Fruit fly (Drosophila melanogaster) whole organism, embryonic: ENCODE data around the gene mRpL55.

ENCODE experiments used
- ATbp ChIP-seq: fragments of 200-800 bp; sonication (Bioruptor generic); optimal IDR thresholded peaks from 2 replicates; lab custom pipeline; 2017; ENCODE audit warnings: missing biosample characterization, mild to moderate bottlenecking, missing genetic modification characterization, missing genetic modification reagents
- Awh ChIP-seq: fragments of 200-800 bp; sonication (Bioruptor generic); IDR thresholded peaks from 2 replicates; pipeline ENCODE4, ENCODE4 v1.3.6; 2022; ENCODE audit warnings: missing biosample characterization, missing genetic modification characterization
- C15 ChIP-seq: fragments of 200-800 bp; sonication (Bioruptor generic); IDR thresholded peaks from 3 replicates; pipeline ENCODE4 v1.3.6; 2022; ENCODE audit warnings: missing biosample characterization, missing genetic modification characterization
- CG11247 ChIP-seq: fragments of 200-800 bp; sonication (Bioruptor generic); IDR thresholded peaks from 2 replicates; pipeline ENCODE4 v1.3.6; 2022; ENCODE audit warnings: missing biosample characterization, missing genetic modification characterization
- CG13287 ChIP-seq: fragments of 200-800 bp; sonication (Bioruptor generic); IDR thresholded peaks from 2 replicates; pipeline ENCODE4 v1.3.6; 2022; ENCODE audit warnings: missing biosample characterization, missing genetic modification characterization; ENCODE audit not compliant: partially characterized antibody
- CG13424 ChIP-seq: fragments of 200-800 bp; sonication (Bioruptor generic); optimal IDR thresholded peaks from 2 replicates; lab custom pipeline; 2019; ENCODE audit warnings: missing biosample characterization, mild to moderate bottlenecking, missing genetic modification characterization, moderate library complexity
- CG15696 ChIP-seq: fragments of 200-800 bp; sonication (Bioruptor generic); optimal IDR thresholded peaks from 2 replicates; lab custom pipeline; 2019; ENCODE audit warnings: missing biosample characterization, mild to moderate bottlenecking, missing genetic modification characterization, moderate library complexity
- CG1602 ChIP-seq: fragments of 200-800 bp; sonication (Bioruptor generic); optimal IDR thresholded peaks from 3 replicates; lab custom pipeline; 2016; ENCODE audit warnings: missing biosample characterization, missing genetic modification characterization
- CG17568 ChIP-seq: fragments of 200-800 bp; sonication (Bioruptor generic); optimal IDR thresholded peaks from 2 replicates; lab custom pipeline; 2018; ENCODE audit warnings: missing biosample characterization, mild to moderate bottlenecking, missing genetic modification characterization, moderate library complexity
- CG18764 ChIP-seq: fragments of 200-800 bp; sonication (Bioruptor generic); optimal IDR thresholded peaks from 3 replicates; lab custom pipeline; 2016; ENCODE audit warnings: missing biosample characterization, missing genetic modification characterization
- CG2875 ChIP-seq: fragments of 200-800 bp; sonication (Bioruptor generic); optimal IDR thresholded peaks from 2 replicates; lab custom pipeline; 2017; ENCODE audit warnings: missing biosample characterization, mild to moderate bottlenecking, missing genetic modification characterization, missing genetic modification reagents
- CG32772 ChIP-seq: fragments of 200-800 bp; sonication (Bioruptor generic); IDR thresholded peaks from 2 replicates; pipeline ENCODE4 v1.3.6; 2022; ENCODE audit warnings: missing biosample characterization, missing genetic modification characterization
- CG6175 ChIP-seq: fragments of 200-800 bp; sonication (Bioruptor generic); IDR thresholded peaks from 3 replicates; pipeline ENCODE4 v1.3.6; 2022; ENCODE audit warnings: missing biosample characterization, missing genetic modification characterization
- CG6791 ChIP-seq: fragments of 200-800 bp; sonication (Bioruptor generic); IDR thresholded peaks from 3 replicates; pipeline ENCODE4 v1.3.6; 2022; ENCODE audit warnings: missing biosample characterization, missing genetic modification characterization; ENCODE audit not compliant: partially characterized antibody
- CG9215 ChIP-seq: fragments of 200-800 bp; sonication (Bioruptor generic); IDR thresholded peaks from 2 replicates; pipeline ENCODE4 v1.3.6; 2022; ENCODE audit warnings: missing biosample characterization, missing genetic modification characterization
- CG9932 ChIP-seq: fragments of 200-800 bp; sonication (Bioruptor generic); IDR thresholded peaks from 2 replicates; pipeline ENCODE4 v1.3.6; 2022; ENCODE audit warnings: missing biosample characterization, missing genetic modification characterization
- CoRest ChIP-seq: fragments of 200-800 bp; sonication (Bioruptor generic); optimal IDR thresholded peaks from 3 replicates; lab custom pipeline; 2018; ENCODE audit warnings: missing biosample characterization, mild to moderate bottlenecking, missing genetic modification characterization, moderate library complexity
- Dad ChIP-seq: fragments of 200-800 bp; sonication (Bioruptor generic); optimal IDR thresholded peaks from 3 replicates; lab custom pipeline; 2016; ENCODE audit warnings: missing biosample characterization, missing genetic modification characterization
- Dll ChIP-seq: fragments of 200-800 bp; sonication (Bioruptor generic); IDR thresholded peaks from 4 replicates; pipeline ENCODE4 v1.3.6; 2022; ENCODE audit warnings: missing biosample characterization, missing genetic modification characterization; ENCODE audit not compliant: partially characterized antibody
- Fer2 ChIP-seq: fragments of 200-800 bp; sonication (Bioruptor generic); optimal IDR thresholded peaks from 2 replicates; lab custom pipeline; 2018; ENCODE audit warnings: missing biosample characterization, mild to moderate bottlenecking, missing genetic modification characterization, moderate library complexity
- H15 ChIP-seq: fragments of 200-800 bp; sonication (Bioruptor generic); IDR thresholded peaks from 3 replicates; pipeline ENCODE4 v1.3.6; 2022; ENCODE audit warnings: missing biosample characterization, missing genetic modification characterization
- H2.0 ChIP-seq: fragments of 200-800 bp; sonication (Bioruptor generic); IDR thresholded peaks from 2 replicates; pipeline ENCODE4 v1.3.6; 2022; ENCODE audit warnings: missing biosample characterization, missing genetic modification characterization
- HmgD ChIP-seq: fragments of 200-800 bp; sonication (Bioruptor generic); optimal IDR thresholded peaks from 3 replicates; lab custom pipeline; 2016; ENCODE audit warnings: missing biosample characterization, missing genetic modification characterization
- Hr3 ChIP-seq: fragments of 200-800 bp; sonication (Bioruptor generic); optimal IDR thresholded peaks from 3 replicates; lab custom pipeline; 2016; ENCODE audit warnings: missing biosample characterization, missing genetic modification characterization
- Hr78 ChIP-seq, 2 experiments: fragments of 200-800 bp in 1 of 2; fragments of >200 bp in 1 of 2; sonication (Bioruptor generic) in 1 of 2; optimal IDR thresholded peaks; 2 replicates each; lab custom pipeline; 2017 to 2019; ENCODE audit warnings: missing biosample characterization in 2 of 2, missing genetic modification characterization in 2 of 2, mild to moderate bottlenecking in 1 of 2, moderate library complexity in 1 of 2
- Hsf ChIP-seq: fragments of 200-800 bp; sonication (Bioruptor generic); optimal IDR thresholded peaks from 3 replicates; lab custom pipeline; 2016; ENCODE audit warnings: missing biosample characterization, missing genetic modification characterization
- Mes4 ChIP-seq: fragments of 200-800 bp; sonication (Bioruptor generic); optimal IDR thresholded peaks from 2 replicates; lab custom pipeline; 2016; ENCODE audit warnings: missing biosample characterization, missing genetic modification characterization
- NC2β ChIP-seq: fragments of 200-800 bp; sonication (Bioruptor generic); optimal IDR thresholded peaks from 2 replicates; lab custom pipeline; 2016; ENCODE audit warnings: missing biosample characterization, missing genetic modification characterization
- Nf-YB ChIP-seq: fragments of 200-800 bp; sonication (Bioruptor generic); optimal IDR thresholded peaks from 3 replicates; lab custom pipeline; 2019; ENCODE audit warnings: missing biosample characterization, mild to moderate bottlenecking, missing genetic modification characterization, moderate library complexity
- TFAM ChIP-seq: fragments of 200-800 bp; sonication (Bioruptor generic); optimal IDR thresholded peaks from 2 replicates; lab custom pipeline; 2017; ENCODE audit warnings: missing biosample characterization, missing genetic modification characterization, inconsistent platforms
- al ChIP-seq: fragments of 200-800 bp; sonication (Bioruptor generic); IDR thresholded peaks from 2 replicates; pipeline ENCODE4 v1.3.6; 2022; ENCODE audit warnings: missing biosample characterization, missing genetic modification characterization
- ato ChIP-seq: fragments of 200-800 bp; sonication (Bioruptor generic); IDR thresholded peaks from 2 replicates; pipeline ENCODE4 v1.3.6; 2022; ENCODE audit warnings: missing biosample characterization, missing genetic modification characterization; ENCODE audit not compliant: partially characterized antibody
- chinmo ChIP-seq: fragments of 200-800 bp; sonication (Bioruptor generic); IDR thresholded peaks from 4 replicates; pipeline ENCODE4 v1.3.6; 2022; ENCODE audit warnings: missing biosample characterization, missing genetic modification characterization; ENCODE audit not compliant: partially characterized antibody
- exex ChIP-seq: fragments of 200-800 bp; sonication (Bioruptor generic); optimal IDR thresholded peaks from 4 replicates; lab custom pipeline; 2018; ENCODE audit warnings: missing biosample characterization, mild to moderate bottlenecking, missing genetic modification characterization, moderate library complexity
- gce ChIP-seq: fragments of 200-800 bp; sonication (Bioruptor generic); IDR thresholded peaks from 3 replicates; pipeline ENCODE4 v1.3.6; 2022; ENCODE audit warnings: missing biosample characterization, missing genetic modification characterization
- ham ChIP-seq: fragments of 200-800 bp; sonication (Bioruptor generic); IDR thresholded peaks from 2 replicates; pipeline ENCODE4 v1.3.6; 2022; ENCODE audit warnings: missing biosample characterization, missing genetic modification characterization
- kay ChIP-seq: fragments of 200-800 bp; sonication (Bioruptor generic); optimal IDR thresholded peaks from 2 replicates; lab custom pipeline; 2016; ENCODE audit warnings: missing biosample characterization, missing genetic modification characterization
- ken ChIP-seq: fragments of 200-800 bp; sonication (Bioruptor generic); IDR thresholded peaks from 3 replicates; pipeline ENCODE4 v1.3.6; 2022; ENCODE audit warnings: missing biosample characterization, missing genetic modification characterization
- klu ChIP-seq: fragments of 200-800 bp; sonication (Bioruptor generic); IDR thresholded peaks from 2 replicates; pipeline ENCODE4 v1.3.6; 2022; ENCODE audit warnings: missing biosample characterization, missing genetic modification characterization
- onecut ChIP-seq: fragments of 200-800 bp; sonication (Bioruptor generic); IDR thresholded peaks from 2 replicates; pipeline ENCODE4 v1.3.6; 2022; ENCODE audit warnings: missing biosample characterization, missing genetic modification characterization
- pum ChIP-seq: fragments of 200-800 bp; sonication (Bioruptor generic); optimal IDR thresholded peaks from 2 replicates; lab custom pipeline; 2016; ENCODE audit warnings: missing biosample characterization, missing genetic modification characterization
- sim ChIP-seq: fragments of 200-800 bp; sonication (Bioruptor generic); IDR thresholded peaks from 2 replicates; pipeline ENCODE4 v1.3.6; 2022; ENCODE audit warnings: missing biosample characterization, missing genetic modification characterization
- sug ChIP-seq: fragments of 200-800 bp; optimal IDR thresholded peaks from 2 replicates; lab custom pipeline; 2019; ENCODE audit warnings: missing biosample characterization, mild to moderate bottlenecking, missing genetic modification characterization, moderate library complexity
- tio ChIP-seq: fragments of 200-800 bp; sonication (Bioruptor generic); optimal IDR thresholded peaks from 2 replicates; lab custom pipeline; 2017; ENCODE audit warnings: missing biosample characterization, missing genetic modification characterization, inconsistent platforms
- trem ChIP-seq: fragments of 200-800 bp; optimal IDR thresholded peaks from 3 replicates; lab custom pipeline; 2019; ENCODE audit warnings: missing biosample characterization, mild to moderate bottlenecking, missing genetic modification characterization, moderate library complexity
- wek ChIP-seq: fragments of 200-800 bp; sonication (Bioruptor generic); optimal IDR thresholded peaks from 3 replicates; lab custom pipeline; 2018; ENCODE audit warnings: missing biosample characterization, mild to moderate bottlenecking, missing genetic modification characterization, moderate library complexity

mRpL55 gene

DNA sequence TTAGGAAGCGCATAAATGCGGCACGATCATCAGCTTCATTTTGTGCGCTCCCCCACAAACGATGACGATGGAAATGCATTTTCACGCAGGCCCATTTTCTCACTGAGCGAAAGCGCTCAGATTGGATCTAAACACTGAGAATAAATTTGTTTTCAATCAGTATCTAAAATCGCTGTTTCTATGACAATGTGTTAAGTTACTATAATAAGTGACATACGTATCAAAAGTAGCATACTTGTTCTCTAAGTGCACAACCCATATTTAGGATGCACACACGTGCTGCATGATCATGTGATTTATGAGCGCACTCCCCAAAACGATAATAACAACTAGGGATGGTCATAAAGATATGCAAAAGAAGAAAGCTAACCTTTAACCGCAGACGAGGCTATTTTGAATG, 13.4 kb upstream of the mRpL55 start (continued):
- no peak for TF ChIP-seq H2.0 (GFP tag; lab: Robert Waterston, UW)
- TF ChIP-seq CG9215 (GFP tag; lab: Robert Waterston, UW) = no peak
- TF ChIP-seq tio (GFP tag; lab: Kevin White, UChicago) = no peak
- no peak for TF ChIP-seq CG17568 (GFP tag; lab: Kevin White, UChicago)
- no peak for TF ChIP-seq kay (GFP tag; lab: Kevin White, UChicago)
- peak; percentile 23 for TF ChIP-seq ATbp
- TF ChIP-seq CG13287 (GFP tag; lab: Robert Waterston, UW) = no peak
- no peak for TF ChIP-seq wek (GFP tag; lab: Kevin White, UChicago)
- TF ChIP-seq CG13424 (tag; lab: Kevin White, UChicago) = peak; percentile 31
- no peak for TF ChIP-seq CG11247
- no peak for TF ChIP-seq CG18764
- no peak for TF ChIP-seq sug
- 0 out of 3 replicates have a peak, but pooled peaks have one; percentile 22 for TF ChIP-seq gce
- no peak for TF ChIP-seq pum (GFP tag; lab: Kevin White, UChicago)
- TF ChIP-seq CG32772 (GFP tag; lab: Robert Waterston, UW) = no peak
- TF ChIP-seq exex (tag; lab: Kevin White, UChicago) = no peak
- TF ChIP-seq H15 = no peak
- peak; percentile 16 for TF ChIP-seq CG2875
- TF ChIP-seq Hr3 (GFP tag; lab: Kevin White, UChicago) = no peak
- peak in 1 of 2 experiments; percentile 10 for TF ChIP-seq Hr78 (GFP tag; optimal IDR thresholded peaks at IDR 0.05; lab: Kevin White, UChicago)
- 0 out of 3 replicates have a peak, but pooled peaks have one; percentile 36 for TF ChIP-seq ken (GFP tag; lab: Robert Waterston, UW)
- no peak for TF ChIP-seq ham (GFP tag; lab: Robert Waterston, UW)
- no peak for TF ChIP-seq Fer2 (tag; lab: Kevin White, UChicago)
- no peak for TF ChIP-seq chinmo
- TF ChIP-seq Dll = no peak
- TF ChIP-seq onecut = no peak
- TF ChIP-seq klu (GFP tag; lab: Robert Waterston, UW) = no peak
- TF ChIP-seq al (GFP tag; lab: Robert Waterston, UW) = no peak
- TF ChIP-seq Dad (GFP tag; lab: Kevin White, UChicago) = no peak
- TF ChIP-seq Mes4 (GFP tag; lab: Kevin White, UChicago) = no peak
- no peak for TF ChIP-seq TFAM (GFP tag; lab: Kevin White, UChicago)
- no peak for TF ChIP-seq CG6791 (GFP tag; lab: Robert Waterston, UW)
- TF ChIP-seq CG6175 (GFP tag; lab: Robert Waterston, UW) = no peak
- TF ChIP-seq ato = no peak
- no peak for TF ChIP-seq CG1602 (GFP tag; lab: Kevin White, UChicago)
- no peak for TF ChIP-seq HmgD (GFP tag; lab: Kevin White, UChicago)
- 0 out of 2 replicates have a peak, but pooled peaks have one; percentile 27 for TF ChIP-seq sim
- peak; percentile 6 for TF ChIP-seq trem (tag; lab: Kevin White, UChicago)
- TF ChIP-seq Nf-YB (GFP tag; lab: Kevin White, UChicago) = no peak
- TF ChIP-seq CG9932 (GFP tag; lab: Robert Waterston, UW) = no peak
- TF ChIP-seq CoRest (tag; lab: Kevin White, UChicago) = peak; percentile 11
- TF ChIP-seq C15 (GFP tag; lab: Robert Waterston, UW) = no peak
- no peak for TF ChIP-seq CG15696 (tag; lab: Kevin White, UChicago)
- no peak for TF ChIP-seq NC2β (GFP tag; lab: Kevin White, UChicago)
- TF ChIP-seq Awh (GFP tag; lab: Robert Waterston, UW) = 0 out of 2 replicates have a peak, but pooled peaks have one; percentile 14
- no peak for TF ChIP-seq Hsf (GFP tag; lab: Kevin White, UChicago)
